Worm (Caenorhabditis elegans): ENCODE results near the gene Y73F8A.26.

DNA sequence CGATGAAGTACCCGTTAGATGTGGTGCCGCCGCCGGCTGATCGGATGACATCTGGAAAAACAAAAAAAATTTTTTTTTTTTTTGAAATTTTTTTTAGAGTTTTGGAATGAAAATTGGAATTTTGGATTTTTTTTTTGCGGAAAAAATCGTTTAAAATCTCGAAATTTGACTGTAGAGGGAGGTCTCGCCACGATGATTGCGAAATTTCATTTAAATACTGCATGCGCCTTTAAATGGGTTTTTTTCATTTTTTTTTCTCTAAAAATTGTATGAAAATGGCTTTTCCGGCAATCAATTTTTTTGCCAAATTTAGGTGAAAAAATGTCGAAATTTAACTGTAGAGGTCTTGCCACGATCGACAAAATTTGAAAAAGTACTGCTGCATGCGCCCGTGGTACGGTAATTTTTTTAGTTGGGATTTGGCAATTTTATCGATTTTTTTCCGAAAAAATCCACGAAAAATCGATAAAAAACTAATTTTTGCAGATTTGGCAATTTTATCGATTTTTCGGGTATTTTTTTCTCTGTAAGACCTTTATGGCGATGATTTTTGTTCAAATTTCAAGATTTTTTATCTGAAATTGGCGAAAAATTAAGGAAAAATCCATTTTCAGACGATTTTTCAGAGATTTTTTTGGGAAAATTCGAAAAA is 20.2 kb upstream of the Y73F8A.26 start, which contains the start of gene gtf-2H4:
- TF ChIP-seq tab-1 (GFP tag; IDR thresholded peaks at IDR 0.05), result no peak
- TF ChIP-seq flt-1 (GFP tag; IDR thresholded peaks at IDR 0.05), result no peak
- TF ChIP-seq ref-1 (GFP tag; conservative IDR thresholded peaks at IDR 0.05), result no peak
- no peak for TF ChIP-seq ztf-29 (GFP tag; IDR thresholded peaks at IDR 0.05)
- no peak for TF ChIP-seq ztf-23 (GFP tag; IDR thresholded peaks at IDR 0.05)

Data from whole organism, midembryonic.